Fruit fly (Drosophila melanogaster): ENCODE measurements around the gene hdm.

Gene hdm

dm6 chrX:7893411-7894122 lies 26.4 kb downstream of the hdm start, which contains the start of the genes CG45089, ND-MNLL and p115 (continued):
- TF ChIP-seq Deaf1 (tag; optimal IDR thresholded peaks at IDR 0.05) = peak; percentile 15
- TF ChIP-seq Dll (GFP tag; IDR thresholded peaks at IDR 0.05; ENCODE audit: partially characterized antibody) = peak; percentile 83
- TF ChIP-seq CG8281 (tag; optimal IDR thresholded peaks at IDR 0.05) = peak; percentile 15
- peak; percentile 68 for TF ChIP-seq CG8924 (tag; optimal IDR thresholded peaks at IDR 0.05)
- peak; percentile 65 for TF ChIP-seq Abd-B (GFP tag; optimal IDR thresholded peaks at IDR 0.05)
- no peak for TF ChIP-seq Gsc (GFP tag; IDR thresholded peaks at IDR 0.05)
- no peak for TF ChIP-seq sens-2 (GFP tag; IDR thresholded peaks at IDR 0.05)
- no peak for TF ChIP-seq pita (GFP tag; optimal IDR thresholded peaks at IDR 0.05)
- TF ChIP-seq CG1647 (GFP tag; optimal IDR thresholded peaks at IDR 0.05) = no peak
- no peak for TF ChIP-seq GATAe (GFP tag; conservative IDR thresholded peaks at IDR 0.05)
- peak; percentile 33 for TF ChIP-seq CG1602 (GFP tag; optimal IDR thresholded peaks at IDR 0.05)
- TF ChIP-seq CG14965 (GFP tag; optimal IDR thresholded peaks at IDR 0.05; ENCODE audit: borderline replicate concordance) = no peak
- TF ChIP-seq CG16813 (GFP tag; IDR thresholded peaks at IDR 0.05; ENCODE audit: partially characterized antibody) = peak; percentile 58
- TF ChIP-seq CG2199 (GFP tag; IDR thresholded peaks at IDR 0.05) = no peak
- no peak for TF ChIP-seq CG3163 (GFP tag; optimal IDR thresholded peaks at IDR 0.05)
- TF ChIP-seq nom (GFP tag; optimal IDR thresholded peaks at IDR 0.05) = no peak
- TF ChIP-seq Bgb (GFP tag; IDR thresholded peaks at IDR 0.05; ENCODE audit: partially characterized antibody) = peak; percentile 42
- TF ChIP-seq CG18262 (tag; optimal IDR thresholded peaks at IDR 0.05) = peak; percentile 62
- TF ChIP-seq CG3065 (GFP tag; optimal IDR thresholded peaks at IDR 0.05) = peak; percentile 14
- TF ChIP-seq CG2116 (GFP tag; optimal IDR thresholded peaks at IDR 0.05) = peak; percentile 82
- peak; percentile 56 for TF ChIP-seq Sin3A (optimal IDR thresholded peaks at IDR 0.05)
- no peak for TF ChIP-seq Bteb2 (GFP tag; optimal IDR thresholded peaks at IDR 0.05)
- no peak for TF ChIP-seq Hey (tag; optimal IDR thresholded peaks at IDR 0.05)
- peak in 1 of 2 experiments; percentile 98 for TF ChIP-seq Pdp1 (GFP tag; optimal IDR thresholded peaks at IDR 0.05)
- TF ChIP-seq psq (GFP tag; optimal IDR thresholded peaks at IDR 0.05) = no peak
- no peak for TF ChIP-seq CG2202 (tag; optimal IDR thresholded peaks at IDR 0.05)
- no peak for TF ChIP-seq CG12219 (GFP tag; optimal IDR thresholded peaks at IDR 0.05)
- no peak for TF ChIP-seq Mes4 (GFP tag; optimal IDR thresholded peaks at IDR 0.05)
- peak; percentile 43 for TF ChIP-seq NfI (GFP tag; optimal IDR thresholded peaks at IDR 0.05)
- TF ChIP-seq CG8944 (GFP tag; optimal IDR thresholded peaks at IDR 0.05) = no peak
- TF ChIP-seq pzg (GFP tag; optimal IDR thresholded peaks at IDR 0.05) = peak; percentile 59
- TF ChIP-seq CG14667 (GFP tag; IDR thresholded peaks at IDR 0.05) = peak; percentile 25; the same call in 1 of the 2 replicates
- TF ChIP-seq p53 (GFP tag; optimal IDR thresholded peaks at IDR 0.05) = peak; percentile 68
- TF ChIP-seq mirr (GFP tag; optimal IDR thresholded peaks at IDR 0.05) = no peak
- TF ChIP-seq CG17802 (tag; optimal IDR thresholded peaks at IDR 0.05) = no peak
- TF ChIP-seq Stat92E (GFP tag; optimal IDR thresholded peaks at IDR 0.05) = no peak
- no peak for TF ChIP-seq CG4707 (GFP tag; optimal IDR thresholded peaks at IDR 0.05)
- TF ChIP-seq Trl (optimal IDR thresholded peaks at IDR 0.05) = no peak
- TF ChIP-seq Trl (GFP tag; optimal IDR thresholded peaks at IDR 0.05) = peak; percentile 20
- TF ChIP-seq HLHmδ (GFP tag; optimal IDR thresholded peaks at IDR 0.05) = no peak
- peak; percentile 68 for TF ChIP-seq CG12659 (GFP tag; optimal IDR thresholded peaks at IDR 0.05)
- 0 out of 2 replicates have a peak, but pooled peaks have one; percentile 20 for TF ChIP-seq Drgx (GFP tag; IDR thresholded peaks at IDR 0.05)
- peak; percentile 44 for TF ChIP-seq CG18764 (GFP tag; optimal IDR thresholded peaks at IDR 0.05)
- peak; percentile 4 for TF ChIP-seq Dad (GFP tag; optimal IDR thresholded peaks at IDR 0.05)
- peak; percentile 41 for TF ChIP-seq nerfin-1 (tag; optimal IDR thresholded peaks at IDR 0.05)
- TF ChIP-seq z (GFP tag; IDR thresholded peaks at IDR 0.05) = no peak
- TF ChIP-seq CG33213 (GFP tag; optimal IDR thresholded peaks at IDR 0.05) = no peak
- TF ChIP-seq grau (tag; optimal IDR thresholded peaks at IDR 0.05) = peak; percentile 61
- peak; percentile 86 for TF ChIP-seq Med (GFP tag)
- TF ChIP-seq seq (GFP tag; IDR thresholded peaks at IDR 0.05) = peak; percentile 31; the same call in 1 of the 2 replicates
